ENCODE assay signal across 3 fruit fly cellular contexts in the genomic region with DNA sequence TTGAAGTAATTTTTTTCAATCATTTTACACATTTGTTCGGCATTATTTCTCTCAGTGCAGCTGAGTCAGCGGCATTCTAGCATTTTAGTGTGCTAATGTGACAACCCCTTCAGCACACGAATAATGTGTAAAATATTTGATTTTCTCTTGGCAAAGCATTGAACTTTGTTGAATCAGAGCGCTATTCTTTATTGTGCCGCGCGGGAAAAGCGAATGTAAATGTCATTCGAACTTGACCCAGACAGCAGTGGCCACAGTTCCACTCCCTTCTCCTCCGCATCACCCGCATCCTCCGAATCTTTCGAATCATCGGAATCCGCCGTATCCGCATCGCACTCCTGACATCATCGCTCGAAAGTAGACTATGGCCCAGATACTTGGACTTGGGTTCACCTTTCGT.
TF ChIP-seq lines count a peak whose summit lies in the region.

No protein-coding gene starts in this region.

- no peak for TF ChIP-seq CTCF in whole organism, embryonic (GFP tag; optimal IDR thresholded peaks at IDR 0.05; lab: Kevin White, UChicago)

TF ChIP-seq in whole organism, adult, 20 proteins besides CTCF, POLR2A, EP300 and RAD21:
- peak; percentile 92 for TF ChIP-seq kay (GFP tag; lab: Kevin White, UChicago; ENCODE audit: borderline replicate concordance)
- no peak for TF ChIP-seq bab1 (GFP tag; optimal IDR thresholded peaks at IDR 0.05; lab: Kevin White, UChicago)
- TF ChIP-seq cic (GFP tag; optimal IDR thresholded peaks at IDR 0.05; lab: Kevin White, UChicago) = no peak

TF ChIP-seq in whole organism, embryonic, 481 proteins besides CTCF, POLR2A, EP300 and RAD21:
- TF ChIP-seq slou (GFP tag; optimal IDR thresholded peaks at IDR 0.05; lab: Kevin White, UChicago) (no peak), B-H1 (GFP tag; IDR thresholded peaks at IDR 0.05; lab: Robert Waterston, UW) (no peak), CG13424 (tag; optimal IDR thresholded peaks at IDR 0.05; lab: Kevin White, UChicago) (no peak), Nf-YB (GFP tag; optimal IDR thresholded peaks at IDR 0.05; lab: Kevin White, UChicago) (no peak), zfh1 (GFP tag; IDR thresholded peaks at IDR 0.05; lab: Robert Waterston, UW) (0 out of 3 replicates have a peak, but pooled peaks have one; percentile 33), sens (GFP tag; lab: Kevin White, UChicago) (peak; percentile 74)
TF ChIP-seq in whole organism, embryonic: peak in this region for 2.

TF ChIP-seq in whole organism, pupa, 21 proteins besides CTCF, POLR2A, EP300 and RAD21:
- TF ChIP-seq Pif1A (GFP tag; optimal IDR thresholded peaks at IDR 0.05; lab: Kevin White, UChicago) = no peak
- TF ChIP-seq CG8301 (tag; optimal IDR thresholded peaks at IDR 0.05; lab: Kevin White, UChicago) = no peak
- TF ChIP-seq CG34367 (tag; optimal IDR thresholded peaks at IDR 0.05; lab: Kevin White, UChicago) = no peak
- no peak for TF ChIP-seq CG10348 (GFP tag; IDR thresholded peaks at IDR 0.05; lab: Robert Waterston, UW)
- peak; percentile 57 for TF ChIP-seq CG32121 (GFP tag; IDR thresholded peaks at IDR 0.05; lab: Robert Waterston, UW)
- TF ChIP-seq rn (GFP tag; IDR thresholded peaks at IDR 0.05; lab: Robert Waterston, UW) = no peak
- TF ChIP-seq CG12605 (GFP tag; IDR thresholded peaks at IDR 0.05; lab: Robert Waterston, UW) = no peak
- no peak for TF ChIP-seq CG8159 (tag; optimal IDR thresholded peaks at IDR 0.05; lab: Kevin White, UChicago)
TF ChIP-seq in whole organism, pupa: peak in this region for 1.
